Fruit fly (Drosophila melanogaster) S2 (cell line): Measurements from ENCODE around the gene Evi5.
A peak's percentile ranks its signal among the peaks of the same experiment; 100 is the strongest.

Experiments
- CG8478 ChIP-seq: fragments of >200 bp; optimal IDR thresholded peaks from 2 replicates; lab custom pipeline; 2018
- CTCF ChIP-seq, 2 experiments: fragments of >200 bp; optimal IDR thresholded peaks; 2 replicates each; lab custom pipeline; 2018

Evi5 gene

DNA sequence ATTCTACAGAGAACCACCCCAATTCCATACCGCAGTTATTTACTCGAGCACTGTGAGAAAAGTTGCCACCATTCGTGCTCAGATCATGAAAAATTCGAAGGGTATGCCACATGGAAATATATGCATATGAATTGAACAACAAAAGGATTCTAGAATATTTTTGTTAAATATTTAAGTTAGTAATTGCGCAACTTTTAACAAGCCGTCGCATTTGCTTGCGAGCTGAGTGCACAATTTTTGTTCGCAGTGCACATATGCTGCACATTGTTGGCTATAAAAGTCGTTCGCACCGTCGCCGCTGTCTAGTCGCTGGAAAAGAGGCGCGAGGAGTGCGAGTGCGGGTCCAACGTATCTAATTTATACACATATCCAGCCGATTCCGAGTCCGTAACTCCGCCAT is 22.6 kb upstream of the Evi5 start, which contains the start of gene Cyp4g15:
TSS of gene Cyp4g15 (plus strand) at position 301 of the 400 bp plus-strand sequence.
- TF ChIP-seq CG8478 (lab: Kevin White, UChicago) (no peak), CTCF (optimal IDR thresholded peaks at IDR 0.05; lab: Kevin White, UChicago) (no peak)

DNA sequence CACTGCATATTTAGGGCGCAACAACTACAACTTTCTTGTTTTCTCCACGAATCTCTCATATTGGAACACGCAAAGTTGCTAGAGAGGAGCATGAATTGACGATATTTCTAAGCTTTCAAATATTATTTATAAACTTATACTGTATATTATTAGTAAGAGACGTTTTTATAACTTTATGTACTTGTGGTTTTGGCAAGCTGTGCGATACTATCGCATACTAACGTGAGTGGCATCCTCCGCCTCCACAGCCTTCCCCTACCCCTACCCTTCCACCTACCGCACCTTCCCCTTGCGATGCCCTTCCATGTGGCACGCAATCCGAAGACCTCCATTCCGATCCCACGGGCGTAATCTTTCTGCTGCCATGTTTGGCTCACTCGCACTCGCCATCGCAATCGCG is 14.1 kb upstream of the Evi5 start:
- TF ChIP-seq CTCF (optimal IDR thresholded peaks at IDR 0.05; lab: Kevin White, UChicago) (no peak), CG8478 (lab: Kevin White, UChicago) (no peak)

DNA sequence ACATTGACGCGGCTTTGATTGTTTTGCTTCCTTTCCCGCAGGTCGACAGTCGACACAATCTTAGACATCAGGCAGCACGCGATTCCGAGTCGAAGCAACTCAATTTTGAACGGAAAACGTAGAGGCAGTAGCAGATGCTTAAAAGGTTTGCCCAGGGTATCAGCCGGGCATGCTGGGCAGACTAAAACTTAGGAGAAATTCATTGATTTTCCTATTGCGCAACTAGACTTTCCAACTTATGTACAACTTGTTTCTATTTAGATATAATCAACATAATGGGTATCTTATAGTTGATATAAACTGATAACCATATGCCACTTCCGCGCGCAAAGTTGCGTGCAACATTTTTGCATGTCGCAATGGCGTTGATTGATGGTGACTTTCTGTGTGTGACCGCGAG is 12.6 kb upstream of the Evi5 start:
- TF ChIP-seq CG8478 (lab: Kevin White, UChicago) (no peak), CTCF (optimal IDR thresholded peaks at IDR 0.05; lab: Kevin White, UChicago) (no peak)

DNA sequence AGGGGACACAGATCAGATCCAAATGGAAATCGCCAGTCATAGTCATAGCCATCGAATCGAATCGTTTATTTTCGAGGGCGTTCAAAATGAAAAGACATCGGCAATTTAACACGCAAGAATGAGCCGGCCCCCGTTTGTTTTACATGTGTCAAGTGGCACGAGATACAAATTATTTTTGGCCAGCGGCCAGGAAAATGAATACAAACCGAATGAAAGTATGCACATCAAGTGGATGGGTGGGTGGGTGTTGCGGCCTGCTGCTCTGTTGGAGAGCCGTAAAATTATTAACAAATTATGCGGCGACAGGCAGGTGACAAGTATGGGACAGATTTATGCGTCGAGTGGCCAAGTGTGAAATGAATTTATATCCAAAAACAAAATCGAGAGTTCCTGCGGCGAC is 9.9 kb upstream of the Evi5 start:
- TF ChIP-seq CTCF (optimal IDR thresholded peaks at IDR 0.05; lab: Kevin White, UChicago) (no peak), CG8478 (lab: Kevin White, UChicago) (no peak)

DNA sequence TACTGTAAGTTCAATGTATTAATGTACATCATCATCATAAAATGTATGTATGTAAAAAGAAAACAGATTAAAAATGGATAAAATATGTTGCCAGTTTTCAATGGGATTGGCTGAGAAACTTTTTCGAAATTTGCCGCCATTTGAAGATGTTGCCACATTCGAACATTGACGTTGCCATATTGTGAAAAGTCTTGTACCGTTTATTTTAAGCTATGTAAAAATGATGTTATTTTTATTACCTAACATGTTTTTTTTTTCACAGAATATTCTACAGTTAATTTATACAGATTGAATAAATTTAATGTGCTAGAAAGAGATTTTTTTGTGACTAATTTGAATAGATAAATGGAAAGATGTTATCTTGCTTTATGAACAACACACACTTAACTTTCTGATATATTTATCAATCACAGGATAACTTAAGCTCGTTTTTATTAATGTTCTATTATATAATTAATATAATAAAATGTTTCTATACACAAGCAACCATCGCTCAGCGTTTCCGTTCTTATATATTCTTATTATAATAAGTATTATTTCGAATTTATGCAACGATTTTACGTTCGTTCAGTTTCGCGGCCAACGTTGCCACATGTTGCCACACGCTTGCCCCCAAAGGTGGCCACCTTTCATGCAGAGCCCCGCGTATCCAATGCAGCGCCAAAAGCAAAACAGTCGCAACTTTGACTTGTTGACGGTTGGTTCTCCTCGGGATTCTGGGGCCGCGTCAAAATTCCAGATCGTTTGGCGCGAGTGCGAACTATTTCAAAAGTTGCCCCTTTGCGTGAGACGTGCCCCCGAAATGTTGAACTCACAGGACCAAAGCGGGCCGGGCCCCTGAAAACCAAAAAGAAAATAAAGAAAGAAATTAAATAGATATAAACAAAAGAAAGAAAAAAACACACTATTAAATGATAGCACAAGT is 5.0 kb upstream of the Evi5 start, which contains the start of gene CG43155:
TSS of gene CG43155 (plus strand) at position 875 of the 925 bp plus-strand sequence.
- TF ChIP-seq CG8478 (lab: Kevin White, UChicago) (no peak), CTCF (optimal IDR thresholded peaks at IDR 0.05; lab: Kevin White, UChicago) (peak in 1 of 2 experiments; percentile 4)

DNA sequence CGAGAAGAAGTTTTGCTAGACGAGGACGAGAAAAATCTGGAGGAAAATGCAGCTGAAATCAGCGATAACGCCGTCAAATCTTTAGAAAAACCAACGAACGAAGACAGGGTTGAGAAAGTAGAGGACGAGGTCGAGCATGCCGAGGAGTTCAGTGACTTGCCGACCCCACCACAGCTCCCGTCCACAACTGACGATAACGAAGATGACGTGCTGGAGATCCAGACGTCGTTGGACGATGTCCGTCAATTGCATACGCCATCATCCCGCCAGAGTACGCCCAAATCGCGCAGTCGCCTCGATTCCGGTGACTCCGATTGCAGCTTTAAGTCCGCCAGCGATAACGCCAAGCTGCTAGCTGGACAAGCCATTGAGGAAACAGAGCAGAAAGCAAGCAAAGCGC is 3.0 kb upstream of the Evi5 start:
- no peak for TF ChIP-seq CG8478 (lab: Kevin White, UChicago)

DNA sequence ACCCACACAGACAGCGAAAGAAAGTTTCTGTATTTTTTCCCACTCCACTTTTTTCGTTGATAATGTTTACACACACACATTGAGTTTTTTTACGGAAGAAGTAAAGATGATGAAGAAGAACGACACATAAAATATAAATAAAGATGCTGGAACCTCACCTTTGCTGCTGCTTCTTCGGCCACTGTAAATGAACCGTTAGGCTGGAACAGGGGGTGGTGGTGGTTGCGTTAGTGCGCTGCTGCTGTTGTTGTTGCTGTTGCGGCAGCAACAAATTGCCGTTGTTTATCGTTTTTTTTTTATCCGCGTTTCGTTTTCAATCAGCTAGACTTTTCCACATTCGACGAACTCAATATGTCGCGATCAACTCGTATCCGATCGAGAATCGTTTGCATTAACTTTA is 548 bp downstream of the Evi5 start:
- no peak for TF ChIP-seq CTCF (optimal IDR thresholded peaks at IDR 0.05; lab: Kevin White, UChicago)
- no peak for TF ChIP-seq CG8478 (lab: Kevin White, UChicago)

DNA sequence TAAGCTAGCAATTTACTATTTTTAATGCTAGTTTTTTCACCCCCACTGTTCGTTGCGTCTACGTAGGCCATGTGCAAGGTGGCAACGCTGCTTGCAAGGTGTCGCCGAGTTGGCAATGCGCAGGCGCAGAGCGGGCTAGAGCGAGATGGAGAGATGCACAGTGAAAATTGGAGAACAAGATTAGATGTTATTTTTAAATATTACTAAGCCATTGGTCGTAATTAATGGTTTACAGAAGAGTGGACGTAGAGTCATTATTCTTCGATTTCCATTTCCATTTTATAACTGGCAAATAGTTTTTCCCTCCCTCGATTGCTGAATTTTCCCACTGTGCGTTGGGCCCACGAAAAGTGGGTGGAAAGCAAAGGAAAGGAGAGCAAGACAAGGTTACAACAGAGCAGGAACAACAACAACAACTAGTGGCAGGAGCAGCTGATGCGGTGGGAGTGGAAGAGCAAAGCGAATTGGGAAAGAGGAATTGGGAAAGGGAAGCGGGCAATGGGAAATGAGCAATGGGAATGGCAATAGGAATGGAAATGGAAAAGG is 1.3 kb downstream of the Evi5 start:
- TF ChIP-seq CTCF (optimal IDR thresholded peaks at IDR 0.05; lab: Kevin White, UChicago) (no peak), CG8478 (lab: Kevin White, UChicago) (no peak)

DNA sequence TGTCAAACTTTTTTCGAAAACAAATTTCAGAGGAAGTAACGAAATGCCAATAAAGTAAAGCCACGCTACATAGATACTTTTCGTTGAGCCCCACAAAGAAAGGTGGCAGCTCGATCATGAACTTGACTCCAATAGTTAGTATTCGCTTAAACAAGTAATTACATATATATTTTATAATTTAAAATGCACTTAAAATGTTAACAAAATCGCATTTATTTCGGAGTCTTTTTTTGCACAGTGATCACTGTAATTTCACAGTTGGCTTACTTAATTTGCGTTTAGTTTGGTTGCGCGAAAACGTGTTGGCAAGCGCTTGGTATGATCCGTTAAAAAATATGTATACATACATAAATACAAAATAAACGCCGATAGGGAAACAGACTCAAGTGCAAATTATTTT is 2.6 kb downstream of the Evi5 start:
- TF ChIP-seq CG8478 (lab: Kevin White, UChicago) = no peak
- no peak for TF ChIP-seq CTCF (optimal IDR thresholded peaks at IDR 0.05; lab: Kevin White, UChicago)

DNA sequence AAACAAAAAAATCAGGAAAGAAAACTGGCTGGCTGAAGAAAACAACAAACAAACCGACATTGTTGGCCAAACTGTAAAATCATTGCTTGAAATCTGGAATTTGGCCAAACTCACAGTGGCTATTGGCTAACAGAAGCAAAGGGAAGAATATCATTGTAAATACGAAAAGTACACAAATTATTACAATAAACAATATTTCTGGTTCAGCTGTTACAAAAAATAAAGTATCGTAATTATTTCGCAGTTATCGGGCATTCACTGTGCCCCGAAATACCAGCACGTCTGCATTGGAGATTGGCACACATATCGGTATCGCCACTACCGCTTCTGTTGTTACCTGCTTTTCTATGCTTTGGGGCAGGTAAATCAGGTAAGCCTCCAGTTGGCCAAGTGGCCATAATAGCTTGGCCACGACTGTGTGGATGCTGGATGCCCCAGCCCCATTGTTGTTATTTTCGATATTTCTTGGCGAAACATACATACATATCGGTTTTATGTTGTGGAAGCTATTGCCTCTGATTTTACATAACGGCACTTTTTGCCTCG is 3.1 kb downstream of the Evi5 start:
- no peak for TF ChIP-seq CTCF (optimal IDR thresholded peaks at IDR 0.05; lab: Kevin White, UChicago)
- TF ChIP-seq CG8478 (lab: Kevin White, UChicago) = no peak

DNA sequence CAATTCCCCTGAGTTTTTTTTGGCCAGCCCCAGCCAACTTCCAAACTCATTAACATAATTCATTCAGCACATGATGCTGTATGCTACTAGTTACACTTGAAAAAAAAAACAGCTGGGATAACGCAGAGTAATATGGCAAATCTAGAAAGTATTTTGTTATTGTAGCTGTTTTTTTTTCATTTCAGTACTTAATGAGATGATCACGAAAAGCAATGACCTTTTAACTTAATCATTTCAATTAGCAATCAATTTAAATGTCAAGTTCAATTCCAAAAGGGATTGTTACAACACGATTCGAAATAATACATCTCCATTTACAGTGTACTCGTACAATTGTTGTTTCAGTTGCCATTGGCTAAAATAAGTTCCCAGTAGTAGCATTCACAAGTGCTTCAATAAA is 3.8 kb downstream of the Evi5 start:
- TF ChIP-seq CTCF (optimal IDR thresholded peaks at IDR 0.05; lab: Kevin White, UChicago) = no peak
- TF ChIP-seq CG8478 (lab: Kevin White, UChicago) = no peak

DNA sequence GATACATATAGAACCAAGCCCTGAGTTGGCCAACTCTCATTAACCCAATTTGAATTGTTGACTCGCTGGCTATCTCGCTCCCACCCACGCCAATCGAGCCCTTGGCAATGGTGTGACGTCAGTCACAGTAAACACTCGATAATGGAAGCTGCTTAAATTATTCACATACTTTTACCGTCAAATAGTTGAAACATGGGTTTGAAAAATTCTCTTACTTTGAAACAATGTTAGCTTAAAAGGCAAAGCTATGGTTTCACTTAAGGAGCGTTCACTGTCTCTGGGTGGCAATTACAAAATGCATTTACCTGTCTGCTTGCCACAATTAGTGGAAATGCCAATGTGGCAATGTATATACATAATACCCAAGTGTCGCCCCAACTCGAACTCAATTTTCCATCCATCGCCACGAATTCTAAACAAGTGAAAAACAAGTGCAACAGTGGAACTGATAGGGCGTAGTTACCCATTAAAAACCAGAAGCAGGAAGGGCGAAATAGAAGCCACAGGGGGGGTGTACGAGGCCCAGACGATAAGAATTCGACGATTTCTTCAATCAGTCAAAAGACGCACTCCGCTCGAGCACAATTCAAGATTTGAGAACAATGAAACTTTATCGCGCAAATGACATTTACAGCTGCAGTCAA is 4.6 kb downstream of the Evi5 start:
- no peak for TF ChIP-seq CTCF (optimal IDR thresholded peaks at IDR 0.05; lab: Kevin White, UChicago)
- TF ChIP-seq CG8478 (lab: Kevin White, UChicago) = no peak

DNA sequence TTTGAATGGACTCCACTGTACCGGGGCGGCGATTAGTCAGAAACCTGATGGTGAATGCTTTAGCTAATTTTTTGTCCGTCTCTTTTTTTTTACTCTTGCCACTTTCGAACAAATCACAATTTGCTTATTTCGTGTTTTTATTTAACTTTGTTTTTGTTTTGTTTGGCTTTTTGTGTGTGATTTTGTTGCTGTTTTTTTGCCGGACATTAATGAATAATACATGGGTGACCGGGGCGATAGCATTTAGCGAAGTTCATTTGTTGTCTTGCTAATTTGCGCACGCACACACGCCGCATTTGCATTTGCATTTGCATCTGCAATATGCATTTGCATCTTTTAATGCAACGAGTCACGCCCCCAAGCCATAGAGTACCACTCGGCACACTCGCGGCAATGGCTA is 5.5 kb downstream of the Evi5 start:
- TF ChIP-seq CTCF (optimal IDR thresholded peaks at IDR 0.05; lab: Kevin White, UChicago) (no peak), CG8478 (lab: Kevin White, UChicago) (no peak)

DNA sequence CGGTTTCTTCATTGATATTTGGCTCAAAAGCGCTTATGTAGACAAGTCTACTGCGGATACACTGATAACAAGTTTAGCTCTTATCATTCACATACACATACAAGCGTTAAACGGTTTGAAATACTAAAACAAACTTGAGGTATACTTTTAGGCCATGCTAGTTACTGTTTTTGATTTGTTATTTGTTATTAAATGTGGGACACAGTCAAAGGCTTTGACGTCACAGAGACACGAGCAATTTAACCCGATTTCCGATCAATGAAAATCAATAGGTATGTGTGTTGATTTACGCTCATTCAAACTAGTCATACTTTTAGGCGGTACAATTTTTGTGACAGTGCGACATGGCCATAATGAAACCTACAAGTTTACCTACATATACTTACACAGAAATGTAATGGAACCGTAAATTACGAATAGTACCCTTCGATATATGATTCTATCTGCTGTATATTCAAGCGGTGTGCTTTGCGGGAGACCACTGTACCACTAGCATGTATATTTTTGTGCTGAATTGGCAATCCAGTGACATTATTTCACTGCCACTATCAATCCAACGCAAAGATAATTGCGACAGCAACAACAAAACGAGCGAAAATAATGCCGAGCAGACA is 7.3 kb downstream of the Evi5 start:
- TF ChIP-seq CTCF (optimal IDR thresholded peaks at IDR 0.05; lab: Kevin White, UChicago) (no peak), CG8478 (lab: Kevin White, UChicago) (no peak)
